Fruit fly (Drosophila melanogaster) whole organism, embryonic: Measurements from ENCODE around the gene CG14182.
A peak's percentile ranks its signal among the peaks of the same experiment; 100 is the strongest.

ENCODE experiments used
- B-H2 ChIP-seq: fragments of 200-800 bp; sonication (Bioruptor generic); optimal IDR thresholded peaks from 2 replicates; lab custom pipeline; 2018; ENCODE audit warnings: missing biosample characterization, mild to moderate bottlenecking, missing genetic modification characterization
- Bdp1 ChIP-seq: fragments of 200-800 bp; sonication (Bioruptor generic); optimal IDR thresholded peaks from 3 replicates; lab custom pipeline; 2016; ENCODE audit warnings: missing biosample characterization, missing genetic modification characterization
- CG10267 ChIP-seq: fragments of 200-800 bp; sonication (Bioruptor generic); optimal IDR thresholded peaks from 2 replicates; lab custom pipeline; 2018; ENCODE audit warnings: missing biosample characterization, mild to moderate bottlenecking, missing genetic modification characterization, moderate library complexity
- CG10321 ChIP-seq: fragments of 200-800 bp; sonication (Bioruptor generic); IDR thresholded peaks from 2 replicates; pipeline ENCODE4 v1.3.6; 2022; ENCODE audit warnings: missing biosample characterization, missing genetic modification characterization
- CG11560 ChIP-seq: fragments of 200-800 bp; sonication (Bioruptor generic); IDR thresholded peaks from 3 replicates; pipeline ENCODE4 v1.3.6; 2022; ENCODE audit warnings: missing biosample characterization, missing genetic modification characterization
- CG12659 ChIP-seq: fragments of 200-800 bp; sonication (Bioruptor generic); optimal IDR thresholded peaks from 3 replicates; lab custom pipeline; 2017; ENCODE audit warnings: mild to moderate bottlenecking, missing biosample characterization, missing genetic modification reagents, missing genetic modification characterization
- CG14710 ChIP-seq: fragments of 200-800 bp; sonication (Bioruptor generic); optimal IDR thresholded peaks from 3 replicates; lab custom pipeline; 2019; ENCODE audit warnings: missing biosample characterization, mild to moderate bottlenecking, missing genetic modification characterization, moderate library complexity
- CG14965 ChIP-seq: fragments of 200-800 bp; sonication (Bioruptor generic); optimal IDR thresholded peaks from 2 replicates; lab custom pipeline; 2016; ENCODE audit warnings: missing biosample characterization, missing genetic modification characterization, borderline replicate concordance
- CG2202 ChIP-seq: fragments of 200-800 bp; sonication (Bioruptor generic); optimal IDR thresholded peaks from 2 replicates; lab custom pipeline; 2018; ENCODE audit warnings: missing biosample characterization, mild to moderate bottlenecking, missing genetic modification characterization
- CG31224 ChIP-seq: fragments of 200-800 bp; sonication (Bioruptor generic); IDR thresholded peaks from 2 replicates; pipeline ENCODE4 v1.3.6; 2022; ENCODE audit warnings: missing biosample characterization, missing genetic modification characterization
- CG32767 ChIP-seq: fragments of 200-800 bp; sonication (Bioruptor generic); IDR thresholded peaks from 2 replicates; pipeline ENCODE4 v1.3.6; 2022; ENCODE audit warnings: missing biosample characterization, missing genetic modification characterization
- CG3838 ChIP-seq: fragments of 200-800 bp; sonication (Bioruptor generic); optimal IDR thresholded peaks from 3 replicates; lab custom pipeline; 2016; ENCODE audit warnings: missing biosample characterization, missing genetic modification characterization
- CG3847 ChIP-seq: fragments of 200-800 bp; sonication (Bioruptor generic); IDR thresholded peaks from 2 replicates; pipeline ENCODE4 v1.3.6; 2022; ENCODE audit warnings: missing biosample characterization, missing genetic modification characterization
- CG6689 ChIP-seq: fragments of 200-800 bp; sonication (Bioruptor generic); IDR thresholded peaks from 2 replicates; pipeline ENCODE4 v1.3.6; 2022; ENCODE audit warnings: missing biosample characterization, missing genetic modification characterization
- CG7928 ChIP-seq: fragments of 200-800 bp; sonication (Bioruptor generic); optimal IDR thresholded peaks from 2 replicates; lab custom pipeline; 2017; ENCODE audit warnings: missing biosample characterization, mild to moderate bottlenecking, missing genetic modification characterization
- CG8388 ChIP-seq: fragments of 200-800 bp; sonication (Bioruptor generic); optimal IDR thresholded peaks from 2 replicates; lab custom pipeline; 2019; ENCODE audit warnings: missing biosample characterization, mild to moderate bottlenecking, missing genetic modification characterization, moderate library complexity
- CG8478 ChIP-seq: fragments of >200 bp; optimal IDR thresholded peaks from 2 replicates; lab custom pipeline; 2018
- Camta ChIP-seq: fragments of 200-800 bp; sonication (Bioruptor generic); optimal IDR thresholded peaks from 2 replicates; lab custom pipeline; 2016; ENCODE audit warnings: missing biosample characterization, missing genetic modification characterization
- D19B ChIP-seq: fragments of 200-800 bp; sonication (Bioruptor generic); optimal IDR thresholded peaks from 2 replicates; lab custom pipeline; 2017; ENCODE audit warnings: missing biosample characterization, mild to moderate bottlenecking, missing genetic modification characterization
- Dbx ChIP-seq: fragments of 200-800 bp; sonication (Bioruptor generic); IDR thresholded peaks from 3 replicates; pipeline ENCODE4 v1.3.6; 2022; ENCODE audit warnings: missing biosample characterization, missing genetic modification characterization
- Dp ChIP-seq: fragments of 200-800 bp; sonication (Bioruptor generic); optimal IDR thresholded peaks from 2 replicates; lab custom pipeline; 2018; ENCODE audit warnings: missing biosample characterization, mild to moderate bottlenecking, missing genetic modification characterization, moderate library complexity
- Fer3 ChIP-seq: fragments of 200-800 bp; sonication (Bioruptor generic); optimal IDR thresholded peaks from 2 replicates; lab custom pipeline; 2018; ENCODE audit warnings: missing biosample characterization, mild to moderate bottlenecking, missing genetic modification characterization, moderate library complexity
- Hr78 ChIP-seq, 2 experiments: fragments of 200-800 bp in 1 of 2; fragments of >200 bp in 1 of 2; sonication (Bioruptor generic) in 1 of 2; optimal IDR thresholded peaks; 2 replicates each; lab custom pipeline; 2017 to 2019; ENCODE audit warnings: missing biosample characterization in 2 of 2, missing genetic modification characterization in 2 of 2, mild to moderate bottlenecking in 1 of 2, moderate library complexity in 1 of 2
- MESR4 ChIP-seq: fragments of 200-800 bp; sonication (Bioruptor generic); optimal IDR thresholded peaks from 2 replicates; lab custom pipeline; 2018; ENCODE audit warnings: missing biosample characterization, mild to moderate bottlenecking, missing genetic modification characterization, moderate library complexity
- Mad ChIP-seq: fragments of 200-800 bp; sonication (Bioruptor generic); optimal IDR thresholded peaks from 2 replicates; lab custom pipeline; 2016; ENCODE audit warnings: missing biosample characterization, missing genetic modification characterization
- NC2α ChIP-seq: fragments of 200-800 bp; sonication (Bioruptor generic); optimal IDR thresholded peaks from 2 replicates; lab custom pipeline; 2016; ENCODE audit warnings: missing biosample characterization, missing genetic modification characterization
- NC2β ChIP-seq: fragments of 200-800 bp; sonication (Bioruptor generic); optimal IDR thresholded peaks from 2 replicates; lab custom pipeline; 2016; ENCODE audit warnings: missing biosample characterization, missing genetic modification characterization
- Poxn ChIP-seq: fragments of 200-800 bp; sonication (Bioruptor generic); IDR thresholded peaks from 2 replicates; pipeline ENCODE4 v1.3.6; 2022; ENCODE audit warnings: missing biosample characterization, missing genetic modification characterization
- Scr ChIP-seq: fragments of 200-800 bp; sonication (Bioruptor generic); IDR thresholded peaks from 2 replicates; pipeline ENCODE4 v1.3.6; 2022; ENCODE audit warnings: missing biosample characterization, missing genetic modification characterization; ENCODE audit not compliant: partially characterized antibody
- TFAM ChIP-seq: fragments of 200-800 bp; sonication (Bioruptor generic); optimal IDR thresholded peaks from 2 replicates; lab custom pipeline; 2017; ENCODE audit warnings: missing biosample characterization, missing genetic modification characterization, inconsistent platforms
- Vsx1 ChIP-seq: fragments of 200-800 bp; sonication (Bioruptor generic); optimal IDR thresholded peaks from 2 replicates; lab custom pipeline; 2017; ENCODE audit warnings: missing biosample characterization, mild to moderate bottlenecking, missing genetic modification characterization, missing genetic modification reagents
- ato ChIP-seq: fragments of 200-800 bp; sonication (Bioruptor generic); IDR thresholded peaks from 2 replicates; pipeline ENCODE4 v1.3.6; 2022; ENCODE audit warnings: missing biosample characterization, missing genetic modification characterization; ENCODE audit not compliant: partially characterized antibody
- bsh ChIP-seq, 2 experiments: fragments of 200-800 bp; sonication (Bioruptor generic); optimal IDR thresholded peaks; 2 replicates each; lab custom pipeline; 2017 to 2018; ENCODE audit warnings: mild to moderate bottlenecking in 2 of 2, missing biosample characterization in 2 of 2, missing genetic modification characterization in 2 of 2, moderate library complexity in 1 of 2
- esg ChIP-seq: fragments of 200-800 bp; sonication (Bioruptor generic); conservative IDR thresholded peaks from 2 replicates; pipeline ENCODE4 v1.3.6; 2022; ENCODE audit warnings: missing biosample characterization, missing genetic modification characterization
- eyg ChIP-seq: fragments of 200-800 bp; sonication (Bioruptor generic); optimal IDR thresholded peaks from 3 replicates; lab custom pipeline; 2016; ENCODE audit warnings: missing biosample characterization, missing genetic modification characterization
- gro ChIP-seq: fragments of 200-800 bp; sonication (Bioruptor generic); optimal IDR thresholded peaks from 2 replicates; lab custom pipeline; 2016; ENCODE audit warnings: missing biosample characterization, missing genetic modification characterization
- gsb ChIP-seq: fragments of 200-800 bp; sonication (Bioruptor generic); IDR thresholded peaks from 2 replicates; pipeline ENCODE4 v1.3.6; 2022; ENCODE audit warnings: missing biosample characterization, missing genetic modification characterization
- her ChIP-seq: fragments of 200-800 bp; sonication (Bioruptor generic); optimal IDR thresholded peaks from 2 replicates; lab custom pipeline; 2016; ENCODE audit warnings: missing biosample characterization, missing genetic modification characterization
- hth ChIP-seq: fragments of >200 bp; optimal IDR thresholded peaks from 2 replicates; lab custom pipeline; 2017; ENCODE audit warnings: inconsistent platforms
- jigr1 ChIP-seq: fragments of 200-800 bp; sonication (Bioruptor generic); IDR thresholded peaks from 3 replicates; pipeline ENCODE4 v1.3.6; 2022; ENCODE audit warnings: missing biosample characterization, missing genetic modification characterization
- kay ChIP-seq: fragments of 200-800 bp; sonication (Bioruptor generic); optimal IDR thresholded peaks from 2 replicates; lab custom pipeline; 2016; ENCODE audit warnings: missing biosample characterization, missing genetic modification characterization
- lola ChIP-seq, 3 experiments: fragments of >200 bp in 2 of 3; fragments of 200-800 bp in 1 of 3; sonication (Bioruptor generic) in 1 of 3; optimal IDR thresholded peaks; 2 replicates each; lab custom pipeline; 2017 to 2019; ENCODE audit warnings: missing biosample characterization in 3 of 3, missing genetic modification characterization in 3 of 3, mild to moderate bottlenecking in 1 of 3, moderate library complexity in 1 of 3
- nmo ChIP-seq: fragments of 200-800 bp; sonication (Bioruptor generic); optimal IDR thresholded peaks from 2 replicates; lab custom pipeline; 2018; ENCODE audit warnings: missing biosample characterization, mild to moderate bottlenecking, missing genetic modification characterization, moderate library complexity
- otp ChIP-seq: fragments of 200-800 bp; sonication (Bioruptor generic); IDR thresholded peaks from 3 replicates; pipeline ENCODE4, ENCODE4 v1.3.6; 2022; ENCODE audit warnings: missing biosample characterization, missing genetic modification characterization
- peb ChIP-seq: fragments of 200-800 bp; sonication (Bioruptor generic); IDR thresholded peaks from 2 replicates; pipeline ENCODE4 v1.3.6; 2022; ENCODE audit warnings: missing biosample characterization, missing genetic modification characterization
- phol ChIP-seq: fragments of 200-800 bp; sonication (Bioruptor generic); optimal IDR thresholded peaks from 3 replicates; lab custom pipeline; 2018; ENCODE audit warnings: missing biosample characterization, mild to moderate bottlenecking, missing genetic modification characterization, moderate library complexity
- sim ChIP-seq: fragments of 200-800 bp; sonication (Bioruptor generic); IDR thresholded peaks from 2 replicates; pipeline ENCODE4 v1.3.6; 2022; ENCODE audit warnings: missing biosample characterization, missing genetic modification characterization
- slp2 ChIP-seq: fragments of 200-800 bp; sonication (Bioruptor generic); optimal IDR thresholded peaks from 2 replicates; lab custom pipeline; 2016; ENCODE audit warnings: missing biosample characterization, missing genetic modification characterization
- sob ChIP-seq: fragments of 200-800 bp; sonication (Bioruptor generic); IDR thresholded peaks from 2 replicates; pipeline ENCODE4 v1.3.6; 2022; ENCODE audit warnings: missing biosample characterization, missing genetic modification characterization
- stc ChIP-seq: fragments of 200-800 bp; sonication (Bioruptor generic); IDR thresholded peaks from 2 replicates; pipeline ENCODE4 v1.3.6; 2022; ENCODE audit warnings: missing biosample characterization, missing genetic modification characterization
- trh ChIP-seq: fragments of 200-800 bp; sonication (Bioruptor generic); optimal IDR thresholded peaks from 2 replicates; lab custom pipeline; 2016; ENCODE audit warnings: missing biosample characterization, missing genetic modification characterization
- twi ChIP-seq: fragments of 200-800 bp; optimal IDR thresholded peaks from 2 replicates; lab custom pipeline; 2019; ENCODE audit warnings: missing biosample characterization, mild to moderate bottlenecking, missing genetic modification characterization, moderate library complexity

The CG14182 gene

dm6 chr3L:19932917-19933316 is 46.7 kb downstream of the CG14182 start (continued):
- TF ChIP-seq CG12659 (GFP tag; lab: Kevin White, UChicago) (peak; percentile 21), D19B (GFP tag; lab: Kevin White, UChicago) (no peak), CG8388 (GFP tag; lab: Kevin White, UChicago) (peak; percentile 82), CG2202 (tag; lab: Kevin White, UChicago) (peak; percentile 29), CG14965 (GFP tag; lab: Kevin White, UChicago) (peak; percentile 1), lola (GFP tag; optimal IDR thresholded peaks at IDR 0.05; lab: Kevin White, UChicago) (no peak), jigr1 (GFP tag; lab: Robert Waterston, UW) (no peak), NC2α (no peak), Scr (no peak), CG3838 (GFP tag; lab: Kevin White, UChicago) (no peak), CG11560 (no peak), CG32767 (GFP tag; lab: Robert Waterston, UW) (no peak), stc (peak; percentile 23; the same call in 1 of the 2 replicates), twi (tag; lab: Kevin White, UChicago) (no peak), MESR4 (GFP tag; lab: Kevin White, UChicago) (no peak), TFAM (no peak), phol (tag; lab: Kevin White, UChicago) (no peak), CG10321 (GFP tag; lab: Robert Waterston, UW) (no peak), Hr78 (GFP tag; optimal IDR thresholded peaks at IDR 0.05; lab: Kevin White, UChicago) (peak in 1 of 2 experiments; percentile 28), Bdp1 (GFP tag; lab: Kevin White, UChicago) (no peak), CG14710 (tag; lab: Kevin White, UChicago) (peak; percentile 8), Dbx (GFP tag; lab: Robert Waterston, UW) (peak; percentile 44; the same call in 1 of the 3 replicates), kay (GFP tag; lab: Kevin White, UChicago) (peak; percentile 80), her (GFP tag; lab: Kevin White, UChicago) (peak; percentile 19), Camta (no peak), B-H2 (GFP tag; lab: Kevin White, UChicago) (peak; percentile 36), ato (no peak), eyg (GFP tag; lab: Kevin White, UChicago) (peak; percentile 0), bsh (GFP tag; optimal IDR thresholded peaks at IDR 0.05; lab: Kevin White, UChicago) (peak in 1 of 2 experiments; percentile 27), otp (GFP tag; lab: Robert Waterston, UW) (peak; percentile 61; the same call in 1 of the 3 replicates), gsb (0 out of 2 replicates have a peak, but pooled peaks have one; percentile 32), sob (peak; percentile 58; the same call in 1 of the 2 replicates), sim (GFP tag; lab: Robert Waterston, UW) (no peak), CG10267 (no peak), hth (no peak), Vsx1 (peak; percentile 59), CG8478 (no peak), CG31224 (GFP tag; lab: Robert Waterston, UW) (no peak), Poxn (GFP tag; lab: Robert Waterston, UW) (no peak), peb (no peak), NC2β (GFP tag; lab: Kevin White, UChicago) (no peak), Mad (GFP tag; lab: Kevin White, UChicago) (no peak), Dp (no peak), nmo (GFP tag; lab: Kevin White, UChicago) (no peak), gro (GFP tag; lab: Kevin White, UChicago) (peak; percentile 39), slp2 (GFP tag; lab: Kevin White, UChicago) (no peak), trh (no peak), esg (no peak), CG6689 (GFP tag; lab: Robert Waterston, UW) (peak; percentile 59), CG3847 (GFP tag; lab: Robert Waterston, UW) (no peak), CG7928 (no peak), Fer3 (tag; lab: Kevin White, UChicago) (peak; percentile 19)
